Worm (Caenorhabditis elegans): ENCODE data around the gene ZC250.4.

DNA sequence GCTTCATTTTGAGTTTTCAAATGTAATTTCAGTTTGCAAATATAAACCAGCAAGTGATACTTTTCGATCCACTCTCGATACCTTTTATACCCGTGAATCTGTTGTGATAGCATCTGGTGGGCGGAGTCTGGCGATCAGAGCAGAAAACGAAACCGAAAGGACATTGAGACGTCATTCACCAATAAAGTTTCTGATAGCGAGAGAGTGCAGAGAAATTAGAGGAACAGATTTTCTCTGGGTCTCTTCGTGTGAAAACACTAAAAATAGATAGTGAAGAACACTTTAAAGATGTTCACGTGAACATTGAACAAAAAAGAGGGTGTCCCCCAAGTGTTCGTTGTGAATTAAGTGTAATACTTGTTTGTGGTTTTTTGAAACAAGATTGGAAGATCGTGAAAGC, 49.1 kb downstream of the ZC250.4 start, which contains the start of gene pgph-3:
- TF ChIP-seq ceh-19 (GFP tag; optimal IDR thresholded peaks at IDR 0.05) = no peak
- no peak for TF ChIP-seq nhr-11 (tag; optimal IDR thresholded peaks at IDR 0.05)
- TF ChIP-seq hlh-30 (tag; optimal IDR thresholded peaks at IDR 0.05; ENCODE audit: insufficient read depth) = no peak
- no peak for TF ChIP-seq unc-55 (GFP tag; optimal IDR thresholded peaks at IDR 0.05)
- TF ChIP-seq pros-1 (tag; optimal IDR thresholded peaks at IDR 0.05) = no peak
- no peak for TF ChIP-seq rnt-1 (tag; optimal IDR thresholded peaks at IDR 0.05)
- no peak for TF ChIP-seq fkh-6 (tag; optimal IDR thresholded peaks at IDR 0.05)
- TF ChIP-seq elt-4 (tag; optimal IDR thresholded peaks at IDR 0.05) = no peak
- TF ChIP-seq gmeb-2 (tag; optimal IDR thresholded peaks at IDR 0.05) = no peak
- no peak for TF ChIP-seq unc-86 (tag; optimal IDR thresholded peaks at IDR 0.05)
- no peak for TF ChIP-seq dmd-4 (tag; optimal IDR thresholded peaks at IDR 0.05; ENCODE audit: borderline replicate concordance)
- no peak for TF ChIP-seq pha-4 (tag; optimal IDR thresholded peaks at IDR 0.05)
- TF ChIP-seq pha-2 (tag; optimal IDR thresholded peaks at IDR 0.05) = no peak
